Fruit fly (Drosophila melanogaster) whole organism, wandering third instar larva: Measurements from ENCODE around the gene Dhc16F.

Source experiments
- Jra ChIP-seq: sonication (Bioruptor generic); optimal IDR thresholded peaks from 2 replicates; lab custom pipeline; 2016; ENCODE audit warnings: missing biosample characterization, missing genetic modification characterization
- Mio ChIP-seq: sonication (Bioruptor generic); optimal IDR thresholded peaks from 2 replicates; lab custom pipeline; 2016; ENCODE audit warnings: missing biosample characterization, missing genetic modification characterization
- brk ChIP-seq: fragments of 200-800 bp; sonication (Bioruptor generic); optimal IDR thresholded peaks from 2 replicates; lab custom pipeline; 2016; ENCODE audit warnings: missing biosample characterization, mild to moderate bottlenecking, missing genetic modification characterization
- psq ChIP-seq: fragments of 200-800 bp; sonication (Bioruptor generic); optimal IDR thresholded peaks from 3 replicates; lab custom pipeline; 2017; ENCODE audit warnings: missing biosample characterization, mild to moderate bottlenecking, missing genetic modification characterization, moderate library complexity
- usp ChIP-seq: fragments of >200 bp; optimal IDR thresholded peaks from 2 replicates; lab custom pipeline; 2017; ENCODE audit warnings: missing biosample characterization, missing genetic modification characterization

DNA sequence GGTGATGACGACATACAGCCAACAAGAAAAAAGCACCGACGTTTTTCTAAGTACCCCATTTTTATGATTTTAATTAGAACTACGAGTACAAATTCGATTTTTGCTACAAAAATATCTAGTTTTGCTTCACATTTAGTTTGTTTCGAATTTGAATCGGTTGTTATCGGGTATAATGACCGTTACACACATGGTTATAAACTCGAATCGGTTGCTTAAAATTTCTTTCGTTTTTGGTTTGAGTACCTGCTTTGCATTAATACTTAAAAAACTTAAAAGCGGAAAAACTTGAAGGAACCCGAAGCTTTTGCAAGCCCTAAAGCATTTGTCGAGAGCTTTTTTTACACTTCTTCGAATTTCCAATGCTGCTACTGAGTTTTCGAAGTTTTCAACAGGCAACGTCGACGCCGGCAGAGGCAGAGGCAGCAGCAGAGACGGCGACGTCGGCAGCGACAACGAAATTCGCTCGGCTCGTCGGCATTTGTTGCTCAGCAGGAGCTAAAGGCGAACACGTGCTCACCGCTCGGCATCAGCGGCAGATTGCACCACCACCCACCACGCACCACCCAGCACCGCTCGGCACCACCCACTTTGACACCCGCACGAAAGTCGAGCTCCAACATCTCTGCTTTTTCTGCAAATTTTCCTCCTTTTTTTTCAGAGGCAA, 45.7 kb upstream of the Dhc16F start:
- TF ChIP-seq Jra (GFP tag; lab: Kevin White, UChicago) = no peak
- TF ChIP-seq Mio (GFP tag; lab: Kevin White, UChicago) = no peak
- TF ChIP-seq psq (GFP tag; lab: Kevin White, UChicago) = no peak
- TF ChIP-seq brk (GFP tag; lab: Kevin White, UChicago) = no peak
- TF ChIP-seq usp (GFP tag; lab: Kevin White, UChicago) = no peak
